Worm (Caenorhabditis elegans): Measurements from ENCODE around the gene M110.9.

Gene M110.9

DNA sequence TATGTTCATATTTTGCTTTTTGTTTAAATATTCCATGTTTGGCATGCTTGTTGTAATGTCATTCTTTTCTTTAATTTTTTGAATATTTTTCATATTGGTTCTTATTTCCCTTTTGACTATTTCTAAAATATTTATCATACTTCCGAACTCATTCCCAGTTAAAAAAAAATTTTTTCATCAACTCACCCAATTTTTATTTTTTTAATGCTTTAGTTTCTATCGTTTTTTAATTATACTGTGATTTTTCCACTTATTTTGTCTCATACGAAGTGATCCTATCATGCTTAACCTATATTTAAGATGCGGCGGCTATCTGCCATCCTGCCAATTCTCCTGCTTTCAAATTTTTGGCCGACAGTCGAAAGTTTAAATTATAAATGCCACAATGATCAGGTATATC is 32.6 kb upstream of the M110.9 start, which contains the start of gene qua-1:
qua-1 (plus strand) TSS at position 301 of the 400 bp plus-strand sequence.
- TF ChIP-seq pes-1 (GFP tag; IDR thresholded peaks at IDR 0.05): no peak
- no peak for TF ChIP-seq tra-4 (tag; optimal IDR thresholded peaks at IDR 0.05)
- TF ChIP-seq B0310.2 (tag; optimal IDR thresholded peaks at IDR 0.05): no peak
- no peak for TF ChIP-seq F13C5.2 (tag; optimal IDR thresholded peaks at IDR 0.05)
- no peak for TF ChIP-seq tbx-11 (GFP tag; IDR thresholded peaks at IDR 0.05)
- TF ChIP-seq ets-7 (tag; optimal IDR thresholded peaks at IDR 0.05): no peak
- no peak for TF ChIP-seq hmg-4 (GFP tag; optimal IDR thresholded peaks at IDR 0.05)
- TF ChIP-seq ama-1 (optimal IDR thresholded peaks at IDR 0.05): no peak
- no peak for TF ChIP-seq ceh-36 (tag; optimal IDR thresholded peaks at IDR 0.05)
- no peak for TF ChIP-seq tbx-37 (GFP tag; conservative IDR thresholded peaks at IDR 0.05)
- TF ChIP-seq hmbx-1 (tag; optimal IDR thresholded peaks at IDR 0.05): no peak
- TF ChIP-seq flt-1 (GFP tag; IDR thresholded peaks at IDR 0.05): no peak
- TF ChIP-seq ceh-13 (GFP tag; optimal IDR thresholded peaks at IDR 0.05): no peak

DNA sequence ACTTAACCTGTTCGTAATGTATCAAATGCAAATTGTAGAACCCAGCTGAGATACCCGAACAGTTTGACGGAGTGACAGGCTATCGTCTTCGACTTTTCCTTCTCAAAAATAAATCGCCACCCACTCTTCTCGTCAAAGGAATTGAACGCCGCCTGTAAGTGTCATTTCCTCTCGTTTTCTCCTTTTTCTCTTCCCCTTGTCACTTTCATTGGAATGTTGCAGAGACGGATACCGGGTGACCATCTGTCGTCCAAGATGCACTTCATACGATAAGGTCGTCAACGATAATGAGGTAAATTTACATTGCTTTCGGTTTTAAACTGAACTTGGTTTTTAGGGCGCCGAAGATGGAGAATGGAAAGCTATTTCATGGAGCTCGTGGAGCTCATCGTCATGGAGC is 31.3 kb upstream of the M110.9 start:
- TF ChIP-seq tbx-11 (GFP tag; IDR thresholded peaks at IDR 0.05) (no peak), ceh-36 (tag; optimal IDR thresholded peaks at IDR 0.05) (no peak), F13C5.2 (tag; optimal IDR thresholded peaks at IDR 0.05) (no peak), tra-4 (tag; optimal IDR thresholded peaks at IDR 0.05) (no peak), tbx-37 (GFP tag; conservative IDR thresholded peaks at IDR 0.05) (no peak)

DNA sequence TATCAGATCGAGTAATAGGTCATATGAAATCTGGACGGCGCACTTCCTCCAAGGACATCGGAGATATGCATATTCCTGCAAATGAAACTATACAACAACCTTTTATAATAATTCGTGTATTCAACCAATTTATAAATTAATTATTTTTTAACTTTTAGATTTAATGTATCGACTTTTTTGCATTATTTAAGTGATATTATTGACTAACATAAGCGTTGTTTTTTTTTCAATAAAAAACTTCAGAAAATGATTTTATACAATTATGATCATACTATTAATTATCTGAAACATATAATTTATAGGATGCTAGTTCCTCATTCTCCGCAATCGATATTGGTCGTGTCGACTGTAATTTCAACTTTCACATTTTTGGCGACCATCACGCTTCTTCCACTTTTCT is 27.0 kb upstream of the M110.9 start, which contains the start of gene col-76:
col-76 (plus strand) TSS at position 301 of the 400 bp plus-strand sequence.
- TF ChIP-seq tbx-37 (GFP tag; conservative IDR thresholded peaks at IDR 0.05) (no peak), tbx-11 (GFP tag; IDR thresholded peaks at IDR 0.05) (no peak), F13C5.2 (tag; optimal IDR thresholded peaks at IDR 0.05) (no peak), ceh-13 (GFP tag; optimal IDR thresholded peaks at IDR 0.05) (no peak)

DNA sequence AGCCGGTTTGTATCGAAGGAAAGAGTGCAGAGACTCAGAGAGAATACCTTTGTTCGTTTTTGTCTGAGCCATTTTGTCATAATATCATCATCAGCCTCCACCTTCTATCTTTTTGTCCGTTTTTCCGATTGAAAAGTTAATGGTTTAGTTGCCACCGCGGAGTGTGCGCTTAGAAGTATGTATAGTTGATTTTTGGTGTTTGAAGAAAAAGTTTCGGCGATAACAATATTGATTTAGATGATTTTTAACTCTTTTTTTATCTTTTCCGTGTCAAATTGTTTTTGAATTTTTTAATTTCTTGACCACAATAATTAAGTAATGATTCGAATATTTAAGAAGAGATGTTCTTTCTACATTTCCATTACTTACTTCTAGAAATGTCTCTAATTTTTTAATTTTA is 25.5 kb upstream of the M110.9 start:
- TF ChIP-seq ets-7 (tag; optimal IDR thresholded peaks at IDR 0.05): no peak
- TF ChIP-seq hmg-4 (GFP tag; optimal IDR thresholded peaks at IDR 0.05): no peak
- TF ChIP-seq B0310.2 (tag; optimal IDR thresholded peaks at IDR 0.05): no peak
- TF ChIP-seq ama-1 (optimal IDR thresholded peaks at IDR 0.05): no peak
- no peak for TF ChIP-seq tbx-11 (GFP tag; IDR thresholded peaks at IDR 0.05)
- TF ChIP-seq pes-1 (GFP tag; IDR thresholded peaks at IDR 0.05): no peak
- no peak for TF ChIP-seq ceh-13 (GFP tag; optimal IDR thresholded peaks at IDR 0.05)
- no peak for TF ChIP-seq tra-4 (tag; optimal IDR thresholded peaks at IDR 0.05)
- TF ChIP-seq hmbx-1 (tag; optimal IDR thresholded peaks at IDR 0.05): no peak
- no peak for TF ChIP-seq scrt-1 (GFP tag; IDR thresholded peaks at IDR 0.05)
- no peak for TF ChIP-seq tbx-37 (GFP tag; conservative IDR thresholded peaks at IDR 0.05)
- no peak for TF ChIP-seq sea-1 (GFP tag; conservative IDR thresholded peaks at IDR 0.05)
- no peak for TF ChIP-seq ceh-36 (tag; optimal IDR thresholded peaks at IDR 0.05)
- TF ChIP-seq flt-1 (GFP tag; IDR thresholded peaks at IDR 0.05): no peak
- TF ChIP-seq hnd-1 (tag; optimal IDR thresholded peaks at IDR 0.05): no peak
- TF ChIP-seq aly-1 (tag; optimal IDR thresholded peaks at IDR 0.05): no peak

DNA sequence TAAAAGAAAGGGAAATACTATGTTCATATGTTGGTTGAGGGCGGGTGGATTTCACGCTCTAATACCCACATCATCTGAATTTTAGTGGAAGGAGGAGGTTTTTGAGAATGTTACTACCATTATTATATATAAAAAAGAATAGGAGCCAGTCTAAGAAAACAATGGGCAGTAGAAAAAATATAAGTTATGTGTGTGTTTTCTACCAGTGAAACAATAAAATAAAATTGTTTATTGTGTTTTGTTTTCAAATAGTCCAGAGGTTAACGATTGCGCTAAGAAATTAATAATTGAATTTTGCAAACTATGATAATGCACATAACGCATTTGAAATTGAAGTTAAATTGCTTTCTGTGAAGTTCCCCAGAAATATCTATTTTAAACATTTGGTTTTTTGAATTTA is 21.6 kb upstream of the M110.9 start, which contains the start of gene M110.8:
M110.8 (minus strand) TSS at position 101 of the 400 bp plus-strand sequence.
- TF ChIP-seq F13C5.2 (tag; optimal IDR thresholded peaks at IDR 0.05) (no peak), hmg-4 (GFP tag; optimal IDR thresholded peaks at IDR 0.05) (no peak), flt-1 (GFP tag; IDR thresholded peaks at IDR 0.05) (no peak), tbx-11 (GFP tag; IDR thresholded peaks at IDR 0.05) (no peak), tbx-37 (GFP tag; conservative IDR thresholded peaks at IDR 0.05) (no peak), pes-1 (GFP tag; IDR thresholded peaks at IDR 0.05) (no peak), hnd-1 (tag; optimal IDR thresholded peaks at IDR 0.05) (no peak), ets-7 (tag; optimal IDR thresholded peaks at IDR 0.05) (no peak), ceh-13 (GFP tag; optimal IDR thresholded peaks at IDR 0.05) (no peak), sea-1 (GFP tag; conservative IDR thresholded peaks at IDR 0.05) (no peak), hmbx-1 (tag; optimal IDR thresholded peaks at IDR 0.05) (no peak), scrt-1 (GFP tag; IDR thresholded peaks at IDR 0.05) (no peak), B0310.2 (tag; optimal IDR thresholded peaks at IDR 0.05) (no peak), tra-4 (tag; optimal IDR thresholded peaks at IDR 0.05) (no peak), ceh-36 (tag; optimal IDR thresholded peaks at IDR 0.05) (no peak), aly-1 (tag; optimal IDR thresholded peaks at IDR 0.05) (no peak), ama-1 (optimal IDR thresholded peaks at IDR 0.05) (no peak)

DNA sequence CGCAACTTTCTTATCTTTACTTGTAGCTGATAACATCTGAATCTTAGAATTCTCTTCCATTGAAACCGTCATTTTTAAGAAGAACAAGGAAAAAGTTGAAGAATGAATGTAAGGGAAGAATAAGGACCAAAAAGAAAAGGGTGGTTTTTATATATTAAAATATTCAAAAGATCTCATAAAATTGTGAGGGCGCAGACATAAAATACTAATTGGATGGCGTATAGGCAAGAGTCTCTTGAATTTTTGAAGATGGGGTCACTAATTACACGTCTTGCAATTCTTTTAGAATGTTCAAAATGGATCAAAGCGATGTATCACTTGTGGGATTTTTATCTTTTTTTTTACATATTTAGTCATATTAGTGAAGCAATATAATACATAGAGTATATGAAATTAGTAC is 18.4 kb upstream of the M110.9 start, which contains the start of gene twk-3:
twk-3 (minus strand) TSS at position 101 of the 400 bp plus-strand sequence.
- TF ChIP-seq hnd-1 (tag; optimal IDR thresholded peaks at IDR 0.05): no peak
- no peak for TF ChIP-seq hmg-4 (GFP tag; optimal IDR thresholded peaks at IDR 0.05)
- TF ChIP-seq flt-1 (GFP tag; IDR thresholded peaks at IDR 0.05): no peak

DNA sequence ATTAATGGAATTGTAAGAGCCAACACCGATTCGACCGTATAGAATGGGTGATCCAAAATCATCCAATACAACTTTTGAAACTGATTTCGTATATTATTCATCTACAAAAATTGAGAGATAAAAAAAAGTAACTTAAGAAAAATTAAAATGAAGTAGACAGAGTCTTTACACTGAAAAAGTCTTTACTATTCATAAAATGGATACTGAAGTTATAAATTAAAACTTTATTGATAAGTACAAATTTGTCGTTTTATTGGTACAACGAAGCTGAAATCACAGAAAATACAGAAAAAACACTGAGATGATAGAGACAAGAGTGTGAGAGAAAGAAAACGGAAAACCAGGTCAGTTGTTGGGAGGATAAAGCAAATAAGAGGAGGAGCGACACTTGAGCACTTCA is 16.7 kb upstream of the M110.9 start, which contains the start of gene M110.10:
M110.10 (minus strand) TSS at position 101 of the 400 bp plus-strand sequence.
- TF ChIP-seq hmg-4 (GFP tag; optimal IDR thresholded peaks at IDR 0.05): no peak
- no peak for TF ChIP-seq scrt-1 (GFP tag; IDR thresholded peaks at IDR 0.05)
- no peak for TF ChIP-seq sea-1 (GFP tag; conservative IDR thresholded peaks at IDR 0.05)
- no peak for TF ChIP-seq B0310.2 (tag; optimal IDR thresholded peaks at IDR 0.05)
- no peak for TF ChIP-seq tbx-37 (GFP tag; conservative IDR thresholded peaks at IDR 0.05)
- no peak for TF ChIP-seq pes-1 (GFP tag; IDR thresholded peaks at IDR 0.05)
- TF ChIP-seq ets-7 (tag; optimal IDR thresholded peaks at IDR 0.05): no peak
- no peak for TF ChIP-seq F13C5.2 (tag; optimal IDR thresholded peaks at IDR 0.05)

DNA sequence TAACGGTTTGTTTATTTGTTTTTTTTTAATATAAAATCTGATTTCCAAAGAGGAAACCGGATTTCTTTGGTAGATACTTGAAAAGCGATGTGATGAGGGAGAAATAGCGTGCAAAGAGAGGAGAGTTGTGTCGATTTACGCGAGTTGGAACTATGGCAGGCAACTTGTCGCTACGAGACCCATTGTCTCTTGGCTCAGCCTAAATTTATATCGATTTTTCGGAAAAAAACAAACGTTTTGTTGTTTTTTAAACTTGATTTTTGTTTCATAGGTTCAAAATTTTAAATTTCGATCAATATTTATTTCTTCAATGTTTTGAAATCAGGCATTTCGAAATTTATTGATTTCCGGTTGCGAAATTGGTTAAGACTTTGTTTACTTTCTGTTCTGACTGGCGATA is 14.6 kb upstream of the M110.9 start, which contains the start of gene M110.3:
M110.3 (minus strand) TSS at position 184 of the 400 bp plus-strand sequence.
- no peak for TF ChIP-seq tbx-37 (GFP tag; conservative IDR thresholded peaks at IDR 0.05)
- no peak for TF ChIP-seq hnd-1 (tag; optimal IDR thresholded peaks at IDR 0.05)
- no peak for TF ChIP-seq flt-1 (GFP tag; IDR thresholded peaks at IDR 0.05)
- TF ChIP-seq ets-7 (tag; optimal IDR thresholded peaks at IDR 0.05): no peak
